Worm (Caenorhabditis elegans) whole organism, L4 larva: Measurements from ENCODE around the gene C14B9.10.

Experiments
- R02D3.7 ChIP-seq: fragments of 150-350 bp; sonication (generic microtip); optimal IDR thresholded peaks from 3 replicates; lab custom pipeline; 2014; ENCODE audit warnings: missing biosample characterization, missing genetic modification characterization
- dmd-6 ChIP-seq: fragments of 200-800 bp; sonication (Bioruptor generic); IDR thresholded peaks from 2 replicates; pipeline ENCODE4 v1.3.6; 2022; ENCODE audit warnings: missing genetic modification reagents, missing genetic modification characterization, missing compliant biosample characterization
- jun-1 ChIP-seq: fragments of 150-350 bp; optimal IDR thresholded peaks from 2 replicates; lab custom pipeline; 2014; ENCODE audit warnings: missing biosample characterization, missing genetic modification reagents, missing genetic modification characterization
- mdl-1 ChIP-seq, 2 experiments: fragments of 150-350 bp in 1 of 2; sonication (generic microtip) in 1 of 2; optimal IDR thresholded peaks; 2 replicates each; lab custom pipeline; 2014 to 2017; ENCODE audit warnings: missing biosample characterization in 2 of 2, missing genetic modification characterization in 2 of 2
- nhr-10 ChIP-seq: fragments of 150-350 bp; optimal IDR thresholded peaks from 2 replicates; lab custom pipeline; 2014; ENCODE audit warnings: missing biosample characterization, missing genetic modification characterization
- pha-4 ChIP-seq, 2 experiments: fragments of 150-350 bp in 1 of 2; fragments of 200-800 bp in 1 of 2; sonication (Bioruptor generic) in 1 of 2; IDR thresholded peaks in 1 of 2; optimal IDR thresholded peaks in 1 of 2; 2 replicates each; pipeline versions ENCODE4 v1.3.6 to Lab custom; 2014 to 2022; ENCODE audit warnings: missing genetic modification characterization in 2 of 2, missing genetic modification reagents in 2 of 2, missing biosample characterization in 1 of 2, missing compliant biosample characterization in 1 of 2
- spr-1 ChIP-seq: sonication (generic microtip); optimal IDR thresholded peaks from 2 replicates; lab custom pipeline; 2016; ENCODE audit warnings: mild to moderate bottlenecking, missing genetic modification characterization, missing compliant biosample characterization
- spr-3 ChIP-seq: fragments of 200-800 bp; sonication (Bioruptor generic); optimal IDR thresholded peaks from 2 replicates; lab custom pipeline; 2018; ENCODE audit warnings: mild to moderate bottlenecking, missing genetic modification characterization, missing compliant biosample characterization
- unc-62 ChIP-seq, 3 experiments: fragments of 150-350 bp in 1 of 3; sonication (generic microtip); optimal IDR thresholded peaks in 2 of 3; peaks in 1 of 3; 1 replicate in 1 of 3; 2 replicates in 2 of 3; lab custom pipeline; 2014 to 2017; ENCODE audit warnings: missing biosample characterization in 3 of 3, missing genetic modification characterization in 3 of 3, missing genetic modification reagents in 3 of 3, missing genotype in 1 of 3
- zag-1 ChIP-seq: fragments of 150-350 bp; optimal IDR thresholded peaks from 2 replicates; lab custom pipeline; 2014; ENCODE audit warnings: missing biosample characterization, missing genetic modification characterization

DNA sequence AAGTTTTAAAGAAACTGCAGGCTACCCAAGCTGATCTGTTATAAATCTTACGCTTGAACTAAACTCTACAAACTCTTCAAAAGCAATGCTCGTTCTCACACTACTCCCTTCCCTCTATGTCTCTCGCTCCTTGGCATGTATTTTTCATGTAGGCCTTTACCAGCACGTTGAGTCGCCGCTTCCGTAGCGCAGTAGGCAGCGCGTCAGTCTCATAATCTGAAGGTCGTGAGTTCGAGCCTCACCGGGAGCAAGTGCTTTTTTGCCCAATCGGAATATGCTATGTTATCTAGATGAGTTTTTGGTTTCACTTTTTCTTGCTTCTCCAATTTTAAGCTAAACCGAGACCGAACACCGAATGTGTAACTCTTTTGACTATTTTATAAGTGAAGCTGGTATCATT, 24.2 kb upstream of the C14B9.10 start:
- TF ChIP-seq mdl-1 (tag; optimal IDR thresholded peaks at IDR 0.05; lab: Kevin White, UChicago): peak in 1 of 2 experiments; percentile 24
- peak; percentile 22; the same call in 1 of the 2 replicates for TF ChIP-seq dmd-6 (GFP tag; lab: Robert Waterston, UW)
- peak; percentile 18 for TF ChIP-seq spr-3 (GFP tag; lab: Kevin White, UChicago)
- no peak for TF ChIP-seq R02D3.7
- no peak for TF ChIP-seq unc-62 (GFP tag; optimal IDR thresholded peaks at IDR 0.05 in 1 of 2; lab: Kevin White, UChicago)
- no peak for TF ChIP-seq unc-62 (tag; optimal IDR thresholded peaks at IDR 0.05; lab: Kevin White, UChicago)
- no peak for TF ChIP-seq jun-1 (tag; lab: Kevin White, UChicago)
- no peak for TF ChIP-seq spr-1
- TF ChIP-seq zag-1 (tag; lab: Kevin White, UChicago): no peak
- no peak for TF ChIP-seq nhr-10
- peak; percentile 42; the same call in 1 of the 2 replicates for TF ChIP-seq pha-4 (GFP tag; IDR thresholded peaks at IDR 0.05; lab: Robert Waterston, UW)
- no peak for TF ChIP-seq pha-4 (tag; optimal IDR thresholded peaks at IDR 0.05; lab: Kevin White, UChicago)
